Worm (Caenorhabditis elegans) whole organism, L3 larva: ENCODE measurements around the gene ceh-53.

Experiments
- ZK546.5 ChIP-seq: sonication (generic microtip); optimal IDR thresholded peaks from 2 replicates; lab custom pipeline; 2017; ENCODE audit warnings: missing biosample characterization, missing genetic modification characterization
- aly-2 ChIP-seq: fragments of 150-350 bp; optimal IDR thresholded peaks from 2 replicates; lab custom pipeline; 2014; ENCODE audit warnings: missing biosample characterization, missing genetic modification characterization
- ama-1 ChIP-seq: fragments of 150-350 bp; optimal IDR thresholded peaks from 2 replicates; lab custom pipeline; 2018
- ceh-16 ChIP-seq: sonication (generic microtip); optimal IDR thresholded peaks from 2 replicates; lab custom pipeline; 2017; ENCODE audit warnings: missing biosample characterization, missing genetic modification characterization
- ceh-28 ChIP-seq: fragments of 150-350 bp; optimal IDR thresholded peaks from 2 replicates; lab custom pipeline; 2014; ENCODE audit warnings: missing biosample characterization, missing genetic modification reagents, missing genetic modification characterization
- ceh-82 ChIP-seq: fragments of 150-350 bp; optimal IDR thresholded peaks from 2 replicates; lab custom pipeline; 2014; ENCODE audit warnings: missing biosample characterization, missing genetic modification characterization
- egl-5 ChIP-seq: fragments of 150-350 bp; optimal IDR thresholded peaks from 2 replicates; lab custom pipeline; 2017; ENCODE audit warnings: missing biosample characterization, missing genetic modification reagents, missing genetic modification characterization, inconsistent platforms
- elt-1 ChIP-seq: fragments of 150-350 bp; optimal IDR thresholded peaks from 2 replicates; lab custom pipeline; 2014; ENCODE audit warnings: missing biosample characterization, missing genetic modification characterization
- elt-2 ChIP-seq: sonication (generic microtip); optimal IDR thresholded peaks from 2 replicates; lab custom pipeline; 2016; ENCODE audit warnings: missing genetic modification reagents, mild to moderate bottlenecking, missing genetic modification characterization, missing compliant biosample characterization
- elt-3 ChIP-seq, 3 experiments: fragments of 150-350 bp in 1 of 3; sonication (generic microtip) in 2 of 3; optimal IDR thresholded peaks; 2 replicates in 2 of 3; 4 replicates in 1 of 3; lab custom pipeline; 2014 to 2017; ENCODE audit warnings: missing biosample characterization in 3 of 3, missing genetic modification characterization in 3 of 3
- eor-1 ChIP-seq, 2 experiments: fragments of 150-350 bp; optimal IDR thresholded peaks; 2 replicates each; lab custom pipeline; 2014 to 2018; ENCODE audit warnings: missing biosample characterization in 2 of 2, missing genetic modification characterization in 2 of 2
- fkh-10 ChIP-seq: sonication (generic microtip); optimal IDR thresholded peaks from 2 replicates; lab custom pipeline; 2017; ENCODE audit warnings: missing biosample characterization, missing genetic modification reagents, missing genetic modification characterization
- fkh-2 ChIP-seq: fragments of 150-350 bp; optimal IDR thresholded peaks from 2 replicates; lab custom pipeline; 2014; ENCODE audit warnings: missing biosample characterization, missing genetic modification reagents, missing genetic modification characterization
- fos-1 ChIP-seq: fragments of 150-350 bp; optimal IDR thresholded peaks from 2 replicates; lab custom pipeline; 2014; ENCODE audit warnings: missing biosample characterization, missing genetic modification characterization
- hmg-11 ChIP-seq: sonication (generic microtip); optimal IDR thresholded peaks from 2 replicates; lab custom pipeline; 2016; ENCODE audit warnings: missing genetic modification characterization, missing compliant biosample characterization
- lin-15B ChIP-seq: fragments of 150-350 bp; optimal IDR thresholded peaks from 2 replicates; lab custom pipeline; 2014; ENCODE audit warnings: missing biosample characterization, missing genetic modification characterization
- lin-39 ChIP-seq: fragments of 150-350 bp; optimal IDR thresholded peaks from 2 replicates; lab custom pipeline; 2018; ENCODE audit warnings: missing biosample characterization, missing genetic modification reagents, missing genetic modification characterization
- mdl-1 ChIP-seq: fragments of 150-350 bp; optimal IDR thresholded peaks from 2 replicates; lab custom pipeline; 2014; ENCODE audit warnings: missing biosample characterization, missing genetic modification characterization
- mml-1 ChIP-seq: fragments of 150-350 bp; sonication (generic microtip); optimal IDR thresholded peaks from 3 replicates; lab custom pipeline; 2014; ENCODE audit warnings: missing biosample characterization, missing genetic modification characterization
- nfya-1 ChIP-seq: sonication (generic microtip); optimal IDR thresholded peaks from 2 replicates; lab custom pipeline; 2017; ENCODE audit warnings: missing genetic modification characterization, mild to moderate bottlenecking, missing compliant biosample characterization, antibody characterized with exemption, moderate library complexity; ENCODE audit not compliant: insufficient read depth
- nhr-11 ChIP-seq: fragments of 150-350 bp; optimal IDR thresholded peaks from 2 replicates; lab custom pipeline; 2014; ENCODE audit warnings: missing biosample characterization, missing genetic modification characterization
- nhr-12 ChIP-seq: fragments of 150-350 bp; optimal IDR thresholded peaks from 2 replicates; lab custom pipeline; 2014; ENCODE audit warnings: missing biosample characterization, missing genetic modification characterization
- nhr-23 ChIP-seq: fragments of 150-350 bp; optimal IDR thresholded peaks from 2 replicates; lab custom pipeline; 2014; ENCODE audit warnings: missing biosample characterization, missing genetic modification reagents, missing genetic modification characterization
- nhr-237 ChIP-seq: fragments of 150-350 bp; optimal IDR thresholded peaks from 2 replicates; lab custom pipeline; 2014; ENCODE audit warnings: missing biosample characterization, missing genetic modification characterization
- nhr-25 ChIP-seq: sonication (generic microtip); optimal IDR thresholded peaks from 2 replicates; lab custom pipeline; 2017; ENCODE audit warnings: missing biosample characterization, missing genetic modification characterization
- nhr-28 ChIP-seq: fragments of 150-350 bp; optimal IDR thresholded peaks from 2 replicates; lab custom pipeline; 2014; ENCODE audit warnings: missing biosample characterization, missing genetic modification characterization
- nhr-43 ChIP-seq: sonication (generic microtip); optimal IDR thresholded peaks from 2 replicates; lab custom pipeline; 2016; ENCODE audit warnings: mild to moderate bottlenecking, missing genetic modification characterization, missing compliant biosample characterization; ENCODE audit not compliant: poor library complexity, severe bottlenecking
- nhr-67 ChIP-seq: fragments of 150-350 bp; optimal IDR thresholded peaks from 2 replicates; lab custom pipeline; 2014; ENCODE audit warnings: missing biosample characterization, missing genetic modification characterization
- nhr-76 ChIP-seq: fragments of 150-350 bp; sonication (generic microtip); optimal IDR thresholded peaks from 5 replicates; lab custom pipeline; 2014; ENCODE audit warnings: missing biosample characterization, missing genetic modification characterization
- pqm-1 ChIP-seq: fragments of 150-350 bp; optimal IDR thresholded peaks from 2 replicates; lab custom pipeline; 2017; ENCODE audit warnings: missing biosample characterization, missing genetic modification characterization, inconsistent platforms
- skn-1 ChIP-seq: fragments of 150-350 bp; optimal IDR thresholded peaks from 2 replicates; lab custom pipeline; 2014; ENCODE audit warnings: missing biosample characterization, missing genetic modification characterization
- tbx-2 ChIP-seq: sonication (generic microtip); optimal IDR thresholded peaks from 2 replicates; lab custom pipeline; 2016; ENCODE audit warnings: mild to moderate bottlenecking, missing genetic modification characterization, missing compliant biosample characterization
- unc-39 ChIP-seq: sonication (generic microtip); optimal IDR thresholded peaks from 4 replicates; lab custom pipeline; 2017; ENCODE audit warnings: missing biosample characterization, missing genetic modification characterization
- unc-62 ChIP-seq: fragments of 150-350 bp; sonication (generic microtip); optimal IDR thresholded peaks from 4 replicates; lab custom pipeline; 2014; ENCODE audit warnings: missing biosample characterization, missing genetic modification reagents, missing genetic modification characterization
- ztf-4 ChIP-seq: fragments of 150-350 bp; optimal IDR thresholded peaks from 2 replicates; lab custom pipeline; 2014; ENCODE audit warnings: missing biosample characterization, missing genetic modification characterization

The ceh-53 gene

DNA sequence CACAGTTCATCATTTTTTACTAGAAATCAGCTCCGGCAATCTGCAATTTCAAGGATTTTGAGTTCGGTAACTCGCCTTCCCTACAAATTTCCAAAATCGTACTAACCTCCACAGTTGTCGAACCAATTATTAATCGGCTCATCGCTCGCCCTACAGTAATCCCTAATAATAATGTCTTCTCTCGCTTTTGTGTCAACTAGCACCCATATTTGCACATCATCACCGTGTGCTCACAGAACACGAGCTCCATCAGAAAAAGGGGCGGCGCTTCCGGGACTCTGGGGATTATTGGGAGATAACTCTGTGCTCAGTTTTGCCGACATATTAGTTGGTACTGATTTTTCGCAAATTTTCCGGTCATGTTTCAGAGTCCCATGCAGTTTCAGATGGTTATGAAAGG, at the start of gene ceh-53:
Gene ceh-53, plus strand, starts transcription at position 301 of the 400 bp plus-strand sequence.
- no peak for TF ChIP-seq pqm-1 (tag; lab: Kevin White, UChicago)
- no peak for TF ChIP-seq lin-39 (tag; lab: Kevin White, UChicago)
- TF ChIP-seq fkh-10 (GFP tag; lab: Kevin White, UChicago), result no peak
- TF ChIP-seq ztf-4 (tag; lab: Kevin White, UChicago), result no peak
- no peak for TF ChIP-seq ceh-16 (tag; lab: Kevin White, UChicago)
- no peak for TF ChIP-seq unc-62 (GFP tag; lab: Kevin White, UChicago)
- TF ChIP-seq ZK546.5 (tag; lab: Kevin White, UChicago), result no peak
- no peak for TF ChIP-seq nhr-237 (tag; lab: Kevin White, UChicago)
- TF ChIP-seq eor-1 (tag; optimal IDR thresholded peaks at IDR 0.05; lab: Kevin White, UChicago), result no peak
- no peak for TF ChIP-seq lin-15B
- TF ChIP-seq nhr-76, result no peak
- no peak for TF ChIP-seq ceh-28 (tag; lab: Kevin White, UChicago)
- TF ChIP-seq ama-1 (lab: Kevin White, UChicago), result no peak
- no peak for TF ChIP-seq mdl-1 (tag; lab: Kevin White, UChicago)

- TF ChIP-seq pqm-1 (tag; lab: Kevin White, UChicago) (no peak), elt-2 (tag; lab: Kevin White, UChicago) (no peak), ZK546.5 (tag; lab: Kevin White, UChicago) (no peak), mml-1 (tag; lab: Kevin White, UChicago) (no peak), nhr-23 (tag; lab: Kevin White, UChicago) (no peak), nhr-28 (no peak), nhr-11 (tag; lab: Kevin White, UChicago) (no peak), fkh-10 (GFP tag; lab: Kevin White, UChicago) (no peak), fkh-2 (tag; lab: Kevin White, UChicago) (no peak), skn-1 (no peak), ama-1 (lab: Kevin White, UChicago) (no peak), elt-3 (tag; optimal IDR thresholded peaks at IDR 0.05; lab: Kevin White, UChicago) (no peak), ceh-82 (tag; lab: Kevin White, UChicago) (no peak)
These were observed 45.5 kb upstream of the ceh-53 start for ce11 chrIV:3452516-3452915.

- TF ChIP-seq nhr-25 (tag; lab: Kevin White, UChicago) (no peak), nfya-1 (no peak), nhr-12 (tag; lab: Kevin White, UChicago) (no peak), nhr-237 (tag; lab: Kevin White, UChicago) (no peak)
- TF ChIP-seq, all 47 proteins: peak for 0
These were observed 44.7 kb upstream of the ceh-53 start, which contains the start of gene srz-23 for ce11 chrIV:3453346-3453745. Gene srz-23, plus strand, starts transcription at chrIV:3453608.

DNA sequence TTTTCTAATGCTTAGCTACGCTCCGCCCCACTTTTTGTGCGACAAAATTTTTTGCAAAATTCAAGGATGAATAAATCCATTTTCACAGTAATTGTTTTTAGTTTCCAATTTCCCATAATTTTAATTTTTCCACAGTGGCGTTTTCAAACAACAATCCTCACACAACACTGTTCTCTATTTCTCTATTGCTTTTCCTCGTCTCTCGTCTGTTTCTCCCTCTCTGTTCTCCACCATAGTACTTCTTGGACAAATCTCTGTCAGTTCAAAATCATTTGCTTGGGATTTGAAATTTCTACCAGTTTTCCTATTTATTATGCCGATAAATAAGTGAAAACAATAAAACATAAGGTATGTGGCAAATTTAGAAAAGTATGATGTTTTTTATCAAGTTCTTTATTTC, 34.8 kb upstream of the ceh-53 start, which contains the start of gene F58E2.4:
Gene F58E2.4, plus strand, starts transcription at position 134 of the 400 bp plus-strand sequence.
- no peak for TF ChIP-seq lin-15B

- no peak for TF ChIP-seq nhr-43 (tag; lab: Kevin White, UChicago)
- no peak for TF ChIP-seq egl-5
- no peak for TF ChIP-seq aly-2
- no peak for TF ChIP-seq elt-2 (tag; lab: Kevin White, UChicago)
- no peak for TF ChIP-seq tbx-2
- no peak for TF ChIP-seq elt-3 (tag; optimal IDR thresholded peaks at IDR 0.05; lab: Kevin White, UChicago)
- no peak for TF ChIP-seq unc-39 (tag; lab: Kevin White, UChicago)
- TF ChIP-seq nhr-237 (tag; lab: Kevin White, UChicago), result no peak
- no peak for TF ChIP-seq hmg-11 (tag; lab: Kevin White, UChicago)
- no peak for TF ChIP-seq nhr-67 (tag; lab: Kevin White, UChicago)
- TF ChIP-seq elt-1, result no peak
- TF ChIP-seq mdl-1 (tag; lab: Kevin White, UChicago), result no peak
- TF ChIP-seq fos-1 (tag; lab: Kevin White, UChicago), result no peak
- TF ChIP-seq, all 47 proteins: peak for 0
These were observed 30.9 kb upstream of the ceh-53 start, which contains the start of gene F58E2.3 for ce11 chrIV:3467128-3467527. Gene F58E2.3, plus strand, starts transcription at chrIV:3467428.
